Fruit fly (Drosophila melanogaster) whole organism, wandering third instar larva: ENCODE data around the gene CG5808.
A peak's percentile ranks its signal among the peaks of the same experiment; 100 is the strongest.

Source experiments
- Abd-B ChIP-seq: fragments of >200 bp; optimal IDR thresholded peaks from 2 replicates; lab custom pipeline; 2017; ENCODE audit warnings: missing biosample characterization, missing genetic modification characterization
- CG32264 ChIP-seq: fragments of 200-800 bp; sonication (Bioruptor generic); optimal IDR thresholded peaks from 2 replicates; lab custom pipeline; 2016; ENCODE audit warnings: missing biosample characterization, missing genetic modification characterization
- CG9705 ChIP-seq: fragments of 200-800 bp; sonication (Bioruptor generic); optimal IDR thresholded peaks from 2 replicates; lab custom pipeline; 2018; ENCODE audit warnings: missing biosample characterization, mild to moderate bottlenecking, missing genetic modification characterization
- CrebA ChIP-seq: fragments of 200-800 bp; sonication (Bioruptor generic); optimal IDR thresholded peaks from 2 replicates; lab custom pipeline; 2016; ENCODE audit warnings: missing biosample characterization, mild to moderate bottlenecking, missing genetic modification characterization, borderline replicate concordance
- Dfd ChIP-seq: fragments of >200 bp; optimal IDR thresholded peaks from 2 replicates; lab custom pipeline; 2017; ENCODE audit warnings: missing biosample characterization, missing genetic modification characterization
- Dif ChIP-seq: fragments of 200-275, 200-300 bp; sonication (Bioruptor generic); optimal IDR thresholded peaks from 2 replicates; lab custom pipeline; 2018; ENCODE audit warnings: missing biosample characterization, missing genetic modification characterization; ENCODE audit not compliant: partially characterized antibody
- GATAd ChIP-seq: sonication (Bioruptor generic); optimal IDR thresholded peaks from 2 replicates; lab custom pipeline; 2016; ENCODE audit warnings: missing biosample characterization, missing genetic modification characterization
- HLH106 ChIP-seq: fragments of 200-800 bp; optimal IDR thresholded peaks from 3 replicates; lab custom pipeline; 2019; ENCODE audit warnings: missing biosample characterization, mild to moderate bottlenecking, missing genetic modification characterization, moderate library complexity
- Hnf4 ChIP-seq: fragments of 200-800 bp; sonication (Bioruptor generic); optimal IDR thresholded peaks from 2 replicates; lab custom pipeline; 2016; ENCODE audit warnings: missing biosample characterization, mild to moderate bottlenecking, missing genetic modification characterization
- Hr78 ChIP-seq: fragments of >200 bp; optimal IDR thresholded peaks from 2 replicates; lab custom pipeline; 2017; ENCODE audit warnings: missing biosample characterization, missing genetic modification characterization
- Hr83 ChIP-seq: fragments of 200-300 bp; sonication (Bioruptor generic); optimal IDR thresholded peaks from 2 replicates; lab custom pipeline; 2016; ENCODE audit warnings: missing biosample characterization, mild to moderate bottlenecking, missing genetic modification characterization, moderate library complexity; ENCODE audit not compliant: poor library complexity, severe bottlenecking
- Jra ChIP-seq: sonication (Bioruptor generic); optimal IDR thresholded peaks from 2 replicates; lab custom pipeline; 2016; ENCODE audit warnings: missing biosample characterization, missing genetic modification characterization
- Mio ChIP-seq: sonication (Bioruptor generic); optimal IDR thresholded peaks from 2 replicates; lab custom pipeline; 2016; ENCODE audit warnings: missing biosample characterization, missing genetic modification characterization
- Myc ChIP-seq: fragments of >200 bp; optimal IDR thresholded peaks from 2 replicates; lab custom pipeline; 2017
- N ChIP-seq: fragments of >200 bp; optimal IDR thresholded peaks from 2 replicates; lab custom pipeline; 2018; ENCODE audit warnings: missing biosample characterization, missing external identifiers, missing genetic modification characterization
- OdsH ChIP-seq: fragments of 200-800 bp; sonication (Bioruptor generic); optimal IDR thresholded peaks from 2 replicates; lab custom pipeline; 2016; ENCODE audit warnings: missing biosample characterization, mild to moderate bottlenecking, missing genetic modification characterization
- Rel ChIP-seq, 2 experiments: fragments of 200-800 bp; sonication (Bioruptor generic) in 1 of 2; optimal IDR thresholded peaks; 2 replicates in 1 of 2; 3 replicates in 1 of 2; lab custom pipeline; 2016 to 2019; ENCODE audit warnings: mild to moderate bottlenecking in 2 of 2, missing biosample characterization in 2 of 2, missing genetic modification characterization in 2 of 2, moderate library complexity in 1 of 2
- Sp1 ChIP-seq: fragments of 200-800 bp; sonication (Bioruptor generic); optimal IDR thresholded peaks from 3 replicates; lab custom pipeline; 2019; ENCODE audit warnings: missing biosample characterization, mild to moderate bottlenecking, missing genetic modification characterization, moderate library complexity
- Vsx2 ChIP-seq: fragments of 200-300, 225-300 bp; sonication (Bioruptor generic); optimal IDR thresholded peaks from 2 replicates; lab custom pipeline; 2018; ENCODE audit warnings: missing biosample characterization, missing genetic modification characterization; ENCODE audit not compliant: partially characterized antibody
- br ChIP-seq: fragments of 200-800 bp; sonication (Bioruptor generic); optimal IDR thresholded peaks from 2 replicates; lab custom pipeline; 2016; ENCODE audit warnings: missing biosample characterization, missing genetic modification characterization
- brk ChIP-seq: fragments of 200-800 bp; sonication (Bioruptor generic); optimal IDR thresholded peaks from 2 replicates; lab custom pipeline; 2016; ENCODE audit warnings: missing biosample characterization, mild to moderate bottlenecking, missing genetic modification characterization
- dl ChIP-seq, 2 experiments: fragments of 175-275, 200-275 bp in 1 of 2; fragments of 200-275 bp in 1 of 2; sonication (Bioruptor generic); optimal IDR thresholded peaks; lab custom pipeline; 2018; ENCODE audit warnings: mild to moderate bottlenecking in 2 of 2, missing biosample characterization in 2 of 2, missing genetic modification characterization in 2 of 2, moderate library complexity in 2 of 2; ENCODE audit not compliant: partially characterized antibody in 2 of 2, insufficient read depth in 1 of 2
- dmrt93B ChIP-seq: fragments of 200-800 bp; sonication (Bioruptor generic); optimal IDR thresholded peaks from 2 replicates; lab custom pipeline; 2018; ENCODE audit warnings: missing biosample characterization, mild to moderate bottlenecking, missing genetic modification characterization
- dsf ChIP-seq: sonication (Bioruptor generic); optimal IDR thresholded peaks from 2 replicates; lab custom pipeline; 2016; ENCODE audit warnings: missing biosample characterization, missing genetic modification characterization, borderline replicate concordance
- ey ChIP-seq: fragments of 200-800 bp; sonication (Bioruptor generic); optimal IDR thresholded peaks from 2 replicates; lab custom pipeline; 2016; ENCODE audit warnings: missing biosample characterization, missing genetic modification characterization
- foxo ChIP-seq, 2 experiments: fragments of 200-800 bp; sonication (Bioruptor generic); optimal IDR thresholded peaks; 2 replicates in 1 of 2; 3 replicates in 1 of 2; lab custom pipeline; 2016 to 2017; ENCODE audit warnings: missing biosample characterization in 2 of 2, missing genetic modification characterization in 2 of 2
- fru ChIP-seq: fragments of 200-800 bp; sonication (Bioruptor generic); optimal IDR thresholded peaks from 3 replicates; lab custom pipeline; 2016; ENCODE audit warnings: missing biosample characterization, mild to moderate bottlenecking, missing genetic modification characterization
- h ChIP-seq: fragments of 200-800 bp; sonication (Bioruptor generic); optimal IDR thresholded peaks from 3 replicates; lab custom pipeline; 2016; ENCODE audit warnings: missing biosample characterization, mild to moderate bottlenecking, missing genetic modification characterization
- jim ChIP-seq: fragments of 175-275, 200-325 bp; sonication (Bioruptor generic); optimal IDR thresholded peaks from 2 replicates; lab custom pipeline; 2016; ENCODE audit warnings: missing biosample characterization, mild to moderate bottlenecking, missing genetic modification characterization
- lola ChIP-seq: fragments of >200 bp; optimal IDR thresholded peaks from 2 replicates; lab custom pipeline; 2017; ENCODE audit warnings: missing biosample characterization, missing genetic modification characterization
- pan ChIP-seq: fragments of >200 bp; optimal IDR thresholded peaks from 2 replicates; lab custom pipeline; 2017
- psq ChIP-seq: fragments of 200-800 bp; sonication (Bioruptor generic); optimal IDR thresholded peaks from 3 replicates; lab custom pipeline; 2017; ENCODE audit warnings: missing biosample characterization, mild to moderate bottlenecking, missing genetic modification characterization, moderate library complexity
- rgr ChIP-seq: fragments of 200-800 bp; sonication (Bioruptor generic); optimal IDR thresholded peaks from 3 replicates; lab custom pipeline; 2016; ENCODE audit warnings: missing biosample characterization, mild to moderate bottlenecking, missing genetic modification characterization
- sage ChIP-seq: fragments of 200-800 bp; sonication (Bioruptor generic); optimal IDR thresholded peaks from 2 replicates; lab custom pipeline; 2016; ENCODE audit warnings: missing biosample characterization, mild to moderate bottlenecking, missing genetic modification characterization
- sv ChIP-seq: fragments of 200-800 bp; sonication (Bioruptor generic); optimal IDR thresholded peaks from 3 replicates; lab custom pipeline; 2016; ENCODE audit warnings: missing biosample characterization, missing genetic modification characterization
- tai ChIP-seq: sonication (Bioruptor generic); optimal IDR thresholded peaks from 2 replicates; lab custom pipeline; 2016; ENCODE audit warnings: missing biosample characterization, missing genetic modification characterization
- usp ChIP-seq: fragments of >200 bp; optimal IDR thresholded peaks from 2 replicates; lab custom pipeline; 2017; ENCODE audit warnings: missing biosample characterization, missing genetic modification characterization
- woc ChIP-seq: sonication (Bioruptor generic); optimal IDR thresholded peaks from 2 replicates; lab custom pipeline; 2016; ENCODE audit warnings: missing biosample characterization, mild to moderate bottlenecking, missing genetic modification characterization

CG5808 gene

DNA sequence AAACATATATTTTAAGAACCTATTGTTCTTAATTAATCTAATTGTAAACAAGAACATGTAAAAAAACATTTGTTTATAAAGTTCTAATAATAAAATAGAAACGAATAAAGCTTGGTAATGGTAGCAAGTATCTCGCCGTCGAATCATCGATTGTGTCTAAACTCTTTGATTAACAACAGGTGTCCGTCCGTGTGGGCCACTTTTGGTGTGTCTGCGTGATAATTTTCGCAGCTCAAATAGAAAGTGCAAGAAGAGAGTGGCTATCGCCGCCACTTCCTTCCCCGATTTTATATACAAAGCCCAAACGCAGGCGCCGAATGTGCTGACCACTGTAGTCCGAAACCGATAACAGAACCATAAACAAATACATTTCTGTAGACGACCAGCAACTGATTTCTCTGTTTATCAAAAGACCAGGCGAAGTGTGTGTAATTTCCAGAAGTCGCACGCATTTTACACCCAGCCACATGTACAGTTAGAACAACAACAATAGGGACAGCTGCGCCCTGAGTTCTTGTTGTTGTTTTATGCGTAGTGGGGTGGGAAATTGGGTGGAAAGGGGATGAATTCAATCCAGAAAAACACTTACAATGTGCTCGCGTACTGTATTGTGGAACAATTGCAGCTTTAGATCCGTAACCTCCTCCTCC lies 3.7 kb downstream of the CG5808 start:
- TF ChIP-seq Vsx2 (GFP tag; lab: Kevin White, UChicago): no peak

DNA sequence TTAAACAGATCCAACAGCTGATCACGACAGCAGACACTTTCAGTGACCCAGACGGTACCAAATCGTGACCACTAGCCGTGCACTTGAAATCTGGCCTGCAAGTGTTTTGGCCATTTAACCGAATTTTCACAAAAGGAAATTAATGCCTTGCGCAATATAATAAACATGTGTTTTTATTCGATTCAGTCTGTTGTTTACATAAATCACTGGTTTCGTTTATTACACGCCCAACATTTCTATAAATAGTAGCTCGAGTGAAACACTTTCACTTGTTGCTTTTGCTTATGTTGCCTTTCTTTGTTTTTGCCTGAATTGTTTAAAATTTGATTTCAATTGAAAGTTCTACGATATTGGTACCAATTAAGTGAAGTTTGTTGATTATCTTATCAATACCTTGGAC lies 4.4 kb downstream of the CG5808 start:
- no peak for TF ChIP-seq tai (GFP tag; lab: Kevin White, UChicago)
- no peak for TF ChIP-seq Hr83
- TF ChIP-seq CG32264 (GFP tag; lab: Kevin White, UChicago): no peak
- TF ChIP-seq lola: no peak
- no peak for TF ChIP-seq GATAd (GFP tag; lab: Kevin White, UChicago)
- TF ChIP-seq br (GFP tag; lab: Kevin White, UChicago): no peak
- TF ChIP-seq woc (GFP tag; lab: Kevin White, UChicago): no peak
- no peak for TF ChIP-seq Dfd (GFP tag; lab: Kevin White, UChicago)
- no peak for TF ChIP-seq dsf (GFP tag; lab: Kevin White, UChicago)
- TF ChIP-seq Rel (GFP tag; optimal IDR thresholded peaks at IDR 0.05; lab: Kevin White, UChicago): no peak
- TF ChIP-seq Rel (tag; optimal IDR thresholded peaks at IDR 0.05; lab: Kevin White, UChicago): no peak
- TF ChIP-seq sage (GFP tag; lab: Kevin White, UChicago): no peak
- no peak for TF ChIP-seq foxo (GFP tag; optimal IDR thresholded peaks at IDR 0.05; lab: Kevin White, UChicago)
- TF ChIP-seq ey: no peak

DNA sequence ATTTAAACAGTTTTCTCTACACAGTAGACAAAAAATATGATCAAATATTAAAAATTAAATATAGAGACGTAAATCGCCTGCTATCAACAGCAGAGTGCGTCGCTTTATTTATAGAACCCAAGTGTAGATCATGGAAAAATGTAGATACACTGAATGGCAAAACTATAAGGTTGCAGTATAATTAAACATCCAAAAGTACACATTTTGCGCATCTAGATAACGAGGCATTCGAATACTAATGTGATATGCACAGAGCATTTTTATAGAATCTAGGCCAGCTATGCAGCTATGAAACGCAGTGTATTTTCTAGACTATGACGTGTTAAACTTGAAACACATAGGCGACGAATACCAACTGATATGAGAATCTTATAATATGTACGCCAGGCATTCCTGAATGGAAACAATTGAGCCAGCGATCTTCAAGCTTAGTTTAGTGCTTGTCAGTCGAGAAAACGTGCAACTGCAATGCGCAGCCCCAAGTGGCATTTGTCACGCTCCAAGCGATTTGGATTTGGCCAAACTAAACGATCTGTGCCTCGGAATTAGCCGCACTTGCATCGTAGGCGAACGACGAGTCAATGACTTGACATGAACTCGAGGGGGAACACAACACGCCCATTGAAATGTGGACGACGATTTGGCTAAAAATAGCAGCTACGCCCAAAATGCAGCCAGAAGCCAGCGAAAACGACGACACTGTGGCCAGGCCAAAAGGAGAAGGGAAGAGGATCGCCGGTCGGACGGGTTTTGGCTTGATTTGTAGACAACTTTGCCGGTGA lies 5.8 kb downstream of the CG5808 start:
- TF ChIP-seq psq (GFP tag; lab: Kevin White, UChicago) (peak; percentile 85), dsf (GFP tag; lab: Kevin White, UChicago) (peak; percentile 61), pan (lab: Kevin White, UChicago) (no peak), OdsH (GFP tag; lab: Kevin White, UChicago) (peak; percentile 94), Myc (no peak), Mio (GFP tag; lab: Kevin White, UChicago) (peak; percentile 66), br (GFP tag; lab: Kevin White, UChicago) (peak; percentile 94), lola (no peak), sage (GFP tag; lab: Kevin White, UChicago) (peak; percentile 58), CrebA (GFP tag; lab: Kevin White, UChicago) (no peak), CG9705 (peak; percentile 41), sv (peak; percentile 88), N (GFP tag; lab: Kevin White, UChicago) (no peak), Hnf4 (GFP tag; lab: Kevin White, UChicago) (peak; percentile 94), Dif (no peak), jim (no peak), dl (GFP tag; optimal IDR thresholded peaks at IDR 0.05; lab: Kevin White, UChicago; ENCODE audit: insufficient read depth in 1 of 2, partially characterized antibody in 2 of 2) (no peak), dmrt93B (peak; percentile 81), usp (GFP tag; lab: Kevin White, UChicago) (no peak), rgr (GFP tag; lab: Kevin White, UChicago) (peak; percentile 96), h (GFP tag; lab: Kevin White, UChicago) (peak; percentile 97), Hr83 (peak; percentile 58), tai (GFP tag; lab: Kevin White, UChicago) (peak; percentile 91), Dfd (GFP tag; lab: Kevin White, UChicago) (no peak), Vsx2 (GFP tag; lab: Kevin White, UChicago) (no peak), Sp1 (peak; percentile 89), fru (GFP tag; lab: Kevin White, UChicago) (peak; percentile 95), GATAd (GFP tag; lab: Kevin White, UChicago) (peak; percentile 78), HLH106 (tag; lab: Kevin White, UChicago) (peak; percentile 91), Abd-B (GFP tag; lab: Kevin White, UChicago) (no peak), Jra (GFP tag; lab: Kevin White, UChicago) (peak; percentile 92), Rel (GFP tag; optimal IDR thresholded peaks at IDR 0.05; lab: Kevin White, UChicago) (peak; percentile 4), Rel (tag; optimal IDR thresholded peaks at IDR 0.05; lab: Kevin White, UChicago) (peak; percentile 65), foxo (GFP tag; optimal IDR thresholded peaks at IDR 0.05; lab: Kevin White, UChicago) (peak; percentile 87 to 95), ey (peak; percentile 96), Hr78 (GFP tag; lab: Kevin White, UChicago) (no peak), CG32264 (GFP tag; lab: Kevin White, UChicago) (peak; percentile 83), woc (GFP tag; lab: Kevin White, UChicago) (peak; percentile 73), brk (GFP tag; lab: Kevin White, UChicago) (peak; percentile 74)
